Fruit fly (Drosophila melanogaster): Measurements from ENCODE around the gene sd.
A peak's percentile ranks its signal among the peaks of the same experiment; 100 is the strongest.

sd gene

DNA sequence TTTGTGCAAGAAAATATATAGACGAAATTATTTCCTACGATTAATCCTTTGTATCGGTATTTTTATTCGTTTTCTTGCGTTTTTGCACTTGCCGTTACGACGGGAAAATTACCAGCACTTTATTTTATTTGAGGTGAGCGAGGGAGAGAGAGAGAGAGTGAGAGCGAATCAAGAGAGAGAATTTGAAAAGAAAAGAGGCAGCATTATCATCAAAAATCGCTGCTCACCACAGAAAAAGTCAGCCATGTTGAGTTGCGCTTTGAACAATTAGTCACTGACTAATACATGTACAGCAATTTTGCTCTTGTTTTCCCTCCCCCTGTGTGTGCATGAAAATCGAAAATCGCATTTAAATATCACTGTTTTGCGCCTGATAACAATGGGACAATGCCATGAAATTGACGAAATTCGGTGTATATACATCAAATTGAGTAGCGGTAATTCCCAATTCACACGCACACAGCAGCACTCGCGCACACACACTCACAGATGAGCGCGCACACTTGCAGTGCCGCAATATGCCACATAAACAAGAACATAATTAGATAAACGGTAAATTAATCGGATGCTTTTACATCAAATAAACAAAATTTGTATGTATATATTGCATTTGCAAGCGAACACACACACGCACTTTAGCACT lies 30.5 kb downstream of the sd start (continued):
- TF ChIP-seq Nf-YB (GFP tag; optimal IDR thresholded peaks at IDR 0.05): peak; percentile 16
- peak; percentile 24 for TF ChIP-seq BtbVII (GFP tag; optimal IDR thresholded peaks at IDR 0.05)
- peak; percentile 49 for TF ChIP-seq CG34376 (GFP tag; optimal IDR thresholded peaks at IDR 0.05)
- no peak for TF ChIP-seq CG4730 (GFP tag; IDR thresholded peaks at IDR 0.05)
- no peak for TF ChIP-seq CG3281 (GFP tag; optimal IDR thresholded peaks at IDR 0.05)
- no peak for TF ChIP-seq exex (tag; optimal IDR thresholded peaks at IDR 0.05)
- no peak for TF ChIP-seq sc (optimal IDR thresholded peaks at IDR 0.05)
- TF ChIP-seq sc (GFP tag; optimal IDR thresholded peaks at IDR 0.05): no peak
- no peak for TF ChIP-seq Sox100B (GFP tag; optimal IDR thresholded peaks at IDR 0.05)
- no peak for TF ChIP-seq CG1647 (GFP tag; optimal IDR thresholded peaks at IDR 0.05)
- TF ChIP-seq nerfin-1 (tag; optimal IDR thresholded peaks at IDR 0.05): peak; percentile 75
- no peak for TF ChIP-seq pan (optimal IDR thresholded peaks at IDR 0.05)
- TF ChIP-seq pan (GFP tag; optimal IDR thresholded peaks at IDR 0.05 in 1 of 2, IDR thresholded peaks at IDR 0.05 in 1 of 2): no peak
- no peak for TF ChIP-seq rib (GFP tag; IDR thresholded peaks at IDR 0.05)
- peak; percentile 45 for TF ChIP-seq D (optimal IDR thresholded peaks at IDR 0.05)
- no peak for TF ChIP-seq D (GFP tag; optimal IDR thresholded peaks at IDR 0.05)
- no peak for TF ChIP-seq CG13287 (GFP tag; IDR thresholded peaks at IDR 0.05; ENCODE audit: partially characterized antibody)
- TF ChIP-seq nom (GFP tag; optimal IDR thresholded peaks at IDR 0.05): peak; percentile 57
- peak; percentile 0 for TF ChIP-seq CG15514 (GFP tag; optimal IDR thresholded peaks at IDR 0.05)
- TF ChIP-seq CG10147 (GFP tag; optimal IDR thresholded peaks at IDR 0.05): no peak
- TF ChIP-seq lbe (GFP tag; optimal IDR thresholded peaks at IDR 0.05): peak; percentile 52
- TF ChIP-seq sens (GFP tag): peak; percentile 50
- TF ChIP-seq dimm (GFP tag; IDR thresholded peaks at IDR 0.05): no peak
- no peak for TF ChIP-seq Xbp1 (GFP tag; optimal IDR thresholded peaks at IDR 0.05)
- TF ChIP-seq tll (GFP tag; optimal IDR thresholded peaks at IDR 0.05): peak in 1 of 2 experiments; percentile 13
- peak; percentile 60 for TF ChIP-seq MESR4 (GFP tag; optimal IDR thresholded peaks at IDR 0.05)
- TF ChIP-seq row (GFP tag; IDR thresholded peaks at IDR 0.05): peak; percentile 18; the same call in 1 of the 3 replicates
- TF ChIP-seq fd96Cb (tag; optimal IDR thresholded peaks at IDR 0.05): no peak
- TF ChIP-seq ewg (GFP tag; optimal IDR thresholded peaks at IDR 0.05): peak; percentile 9
- TF ChIP-seq kay (GFP tag; optimal IDR thresholded peaks at IDR 0.05): peak; percentile 81
- TF ChIP-seq CG17912 (GFP tag; optimal IDR thresholded peaks at IDR 0.05): no peak
- no peak for TF ChIP-seq bbx (GFP tag; IDR thresholded peaks at IDR 0.05; ENCODE audit: partially characterized antibody)

DNA sequence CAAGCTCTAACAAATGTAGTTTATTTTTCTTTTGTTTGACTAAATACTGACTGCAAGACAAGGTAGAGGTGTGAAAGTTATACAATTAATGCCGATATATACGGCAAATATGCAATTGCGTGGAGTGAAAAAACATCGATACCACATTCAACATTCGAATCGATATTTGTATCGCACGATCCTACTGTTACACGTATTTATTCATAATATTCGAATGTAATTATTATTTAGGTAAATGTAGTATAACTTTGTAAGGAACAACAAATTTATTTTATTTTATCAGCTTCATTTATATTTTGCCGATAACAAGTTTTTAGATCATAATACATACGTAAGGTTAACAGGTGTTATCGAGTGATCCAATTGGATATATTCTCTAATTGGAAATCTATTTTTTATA lies 31.2 kb downstream of the sd start, which contains the start of gene Chc:
Gene Chc, minus strand, starts transcription at position 98 of the 400 bp plus-strand sequence.
- no peak for TF ChIP-seq CG33557 (GFP tag; optimal IDR thresholded peaks at IDR 0.05)
- TF ChIP-seq row (GFP tag; IDR thresholded peaks at IDR 0.05): peak; percentile 68
- TF ChIP-seq CG10321 (GFP tag; IDR thresholded peaks at IDR 0.05): no peak
- no peak for TF ChIP-seq en (GFP tag; optimal IDR thresholded peaks at IDR 0.05)
- no peak for TF ChIP-seq CG10274 (GFP tag; optimal IDR thresholded peaks at IDR 0.05)
- TF ChIP-seq Dp (GFP tag; optimal IDR thresholded peaks at IDR 0.05): peak; percentile 43
- no peak for TF ChIP-seq CG5180 (GFP tag; optimal IDR thresholded peaks at IDR 0.05)
- TF ChIP-seq YL-1 (GFP tag; optimal IDR thresholded peaks at IDR 0.05): no peak
- no peak for TF ChIP-seq Sin3A (optimal IDR thresholded peaks at IDR 0.05)
- no peak for TF ChIP-seq ab (GFP tag; optimal IDR thresholded peaks at IDR 0.05)
- TF ChIP-seq CG18764 (GFP tag; optimal IDR thresholded peaks at IDR 0.05): no peak
- TF ChIP-seq ato (GFP tag; IDR thresholded peaks at IDR 0.05; ENCODE audit: partially characterized antibody): peak; percentile 96
- TF ChIP-seq trem (tag; optimal IDR thresholded peaks at IDR 0.05): peak; percentile 44
- no peak for TF ChIP-seq Hey (tag; optimal IDR thresholded peaks at IDR 0.05)
- TF ChIP-seq CG4617 (GFP tag; optimal IDR thresholded peaks at IDR 0.05; ENCODE audit: borderline replicate concordance): no peak
- TF ChIP-seq CG18011 (GFP tag; optimal IDR thresholded peaks at IDR 0.05): no peak
- no peak for TF ChIP-seq Abd-B (GFP tag; optimal IDR thresholded peaks at IDR 0.05)
- TF ChIP-seq CG17361 (GFP tag; IDR thresholded peaks at IDR 0.05): no peak
- TF ChIP-seq CG30020 (tag; optimal IDR thresholded peaks at IDR 0.05): peak; percentile 68
- peak; percentile 21 for TF ChIP-seq CG2120 (GFP tag; optimal IDR thresholded peaks at IDR 0.05)
- no peak for TF ChIP-seq CG33213 (GFP tag; optimal IDR thresholded peaks at IDR 0.05)
